Worm (Caenorhabditis elegans) whole organism, young adult: ENCODE data around the gene Y55D5A.4.

Source experiments
- C06A6.2 ChIP-seq: fragments of 200-800 bp; sonication (Bioruptor generic); conservative IDR thresholded peaks from 2 replicates; pipeline ENCODE4 v1.3.6; 2022; ENCODE audit warnings: missing genetic modification characterization, missing compliant biosample characterization
- F39B2.1 ChIP-seq: fragments of 200-800 bp; sonication (Bioruptor generic); IDR thresholded peaks from 2 replicates; pipeline ENCODE4 v1.3.6; 2022; ENCODE audit warnings: missing genetic modification reagents, missing genetic modification characterization, missing compliant biosample characterization
- ama-1 ChIP-seq, 3 experiments: fragments of 150-350 bp in 1 of 3; sonication (generic microtip) in 2 of 3; optimal IDR thresholded peaks; 2 replicates each; lab custom pipeline; 2014 to 2018; ENCODE audit warnings: missing biosample characterization in 2 of 3, missing genetic modification characterization in 2 of 3, missing genetic modification reagents in 2 of 3
- aptf-3 ChIP-seq: fragments of 200-800 bp; sonication (Bioruptor generic); IDR thresholded peaks from 2 replicates; pipeline ENCODE4 v1.3.6; 2022; ENCODE audit warnings: missing genetic modification characterization, missing compliant biosample characterization
- attf-6 ChIP-seq: fragments of 200-800 bp; sonication (Bioruptor generic); IDR thresholded peaks from 2 replicates; pipeline ENCODE4 v1.3.6; 2022; ENCODE audit warnings: missing genetic modification reagents, missing genetic modification characterization, missing compliant biosample characterization
- cebp-1 ChIP-seq, 2 experiments: fragments of 200-800 bp in 1 of 2; sonication (Bioruptor generic) in 1 of 2; sonication (generic microtip) in 1 of 2; IDR thresholded peaks in 1 of 2; optimal IDR thresholded peaks in 1 of 2; 2 replicates each; pipeline versions ENCODE4 v1.3.6 to Lab custom; 2017 to 2022; ENCODE audit warnings: missing compliant biosample characterization in 2 of 2, missing genetic modification characterization in 2 of 2, mild to moderate bottlenecking in 1 of 2, missing genetic modification reagents in 1 of 2, moderate library complexity in 1 of 2
- ceh-40 ChIP-seq: fragments of 200-800 bp; sonication (Bioruptor generic); IDR thresholded peaks from 2 replicates; pipeline ENCODE4 v1.3.6; 2022; ENCODE audit warnings: missing genetic modification characterization, missing compliant biosample characterization
- dpl-1 ChIP-seq: fragments of 150-350 bp; optimal IDR thresholded peaks from 2 replicates; lab custom pipeline; 2014; ENCODE audit warnings: missing biosample characterization, missing genetic modification reagents, missing genetic modification characterization
- hmg-20 ChIP-seq: fragments of 200-800 bp; sonication (Bioruptor generic); IDR thresholded peaks from 2 replicates; pipeline ENCODE4 v1.3.6; 2022; ENCODE audit warnings: missing genetic modification reagents, missing genetic modification characterization, missing compliant biosample characterization
- lin-35 ChIP-seq, 3 experiments: fragments of 150-350 bp in 2 of 3; sonication (generic microtip) in 1 of 3; optimal IDR thresholded peaks; 2 replicates each; lab custom pipeline; 2014 to 2018; ENCODE audit warnings: missing biosample characterization in 3 of 3, missing genetic modification characterization in 3 of 3, missing genetic modification reagents in 3 of 3
- lir-1 ChIP-seq: fragments of 200-800 bp; sonication (Bioruptor generic); conservative IDR thresholded peaks from 2 replicates; pipeline ENCODE4 v1.3.6; 2022; ENCODE audit warnings: missing genetic modification reagents, missing genetic modification characterization, missing compliant biosample characterization
- madf-3 ChIP-seq: fragments of 200-800 bp; sonication (Bioruptor generic); IDR thresholded peaks from 2 replicates; pipeline ENCODE4 v1.3.6; 2022; ENCODE audit warnings: missing genetic modification reagents, missing genetic modification characterization, missing compliant biosample characterization
- unc-62 ChIP-seq: fragments of 150-350 bp; optimal IDR thresholded peaks from 2 replicates; lab custom pipeline; 2014; ENCODE audit warnings: missing biosample characterization, missing genetic modification reagents, missing genetic modification characterization
- ztf-22 ChIP-seq: fragments of 200-800 bp; sonication (Bioruptor generic); optimal IDR thresholded peaks from 2 replicates; lab custom pipeline; 2018; ENCODE audit warnings: mild to moderate bottlenecking, missing genetic modification characterization, moderate library complexity, missing compliant biosample characterization

- TF ChIP-seq unc-62 (no peak), lin-35 (GFP tag; optimal IDR thresholded peaks at IDR 0.05; lab: Kevin White, UChicago) (no peak), hmg-20 (GFP tag; lab: Robert Waterston, UW) (no peak), dpl-1 (GFP tag; lab: Kevin White, UChicago) (no peak), aptf-3 (no peak), ama-1 (optimal IDR thresholded peaks at IDR 0.05; lab: Kevin White, UChicago) (no peak), ama-1 (GFP tag; optimal IDR thresholded peaks at IDR 0.05; lab: Kevin White, UChicago) (no peak), attf-6 (GFP tag; lab: Robert Waterston, UW) (no peak), cebp-1 (GFP tag; IDR thresholded peaks at IDR 0.05; lab: Robert Waterston, UW) (no peak), cebp-1 (tag; optimal IDR thresholded peaks at IDR 0.05; lab: Kevin White, UChicago) (no peak), lir-1 (GFP tag; lab: Robert Waterston, UW) (no peak), F39B2.1 (GFP tag; lab: Robert Waterston, UW) (no peak), C06A6.2 (GFP tag; lab: Robert Waterston, UW) (no peak), madf-3 (no peak), ztf-22 (GFP tag; lab: Kevin White, UChicago) (no peak), ceh-40 (GFP tag; lab: Robert Waterston, UW) (no peak)
Measured at ce11 chrIII:2980927-2981326, 8.9 kb downstream of the Y55D5A.4 start.
